Worm (Caenorhabditis elegans): ENCODE measurements around the gene clec-59.

ce11 chrII:10527649-10528134, 48.4 kb upstream of the clec-59 start, which contains the start of gene mab-10:
- TF ChIP-seq snu-23 (GFP tag; optimal IDR thresholded peaks at IDR 0.05): no peak
- peak; percentile 0 for TF ChIP-seq rnt-1 (tag; optimal IDR thresholded peaks at IDR 0.05)
- TF ChIP-seq nhr-11 (tag; optimal IDR thresholded peaks at IDR 0.05): no peak
- no peak for TF ChIP-seq elt-2 (tag; optimal IDR thresholded peaks at IDR 0.05)
- no peak for TF ChIP-seq nhr-237 (tag; optimal IDR thresholded peaks at IDR 0.05)
- no peak for TF ChIP-seq pqm-1 (tag; optimal IDR thresholded peaks at IDR 0.05)
- no peak for TF ChIP-seq ztf-11 (tag; optimal IDR thresholded peaks at IDR 0.05)
